Fruit fly (Drosophila melanogaster) whole organism, prepupa: ENCODE measurements around the gene Polr2F.

Source experiments
- CG10631 ChIP-seq: fragments of 200-800 bp; sonication (Bioruptor generic); optimal IDR thresholded peaks from 2 replicates; lab custom pipeline; 2016; ENCODE audit warnings: missing biosample characterization, missing genetic modification characterization
- CG11902 ChIP-seq: fragments of 200-800 bp; sonication (Bioruptor generic); optimal IDR thresholded peaks from 3 replicates; lab custom pipeline; 2016; ENCODE audit warnings: missing biosample characterization, missing genetic modification characterization
- CG15336 ChIP-seq: fragments of 200-800 bp; sonication (Bioruptor generic); IDR thresholded peaks from 2 replicates; pipeline ENCODE4 v1.3.6; 2022; ENCODE audit warnings: missing biosample characterization, missing genetic modification characterization
- CG1621 ChIP-seq: fragments of 200-800 bp; sonication (Bioruptor generic); optimal IDR thresholded peaks from 3 replicates; lab custom pipeline; 2018; ENCODE audit warnings: missing biosample characterization, mild to moderate bottlenecking, missing genetic modification characterization
- CG16779 ChIP-seq: fragments of 200-800 bp; sonication (Bioruptor generic); optimal IDR thresholded peaks from 3 replicates; lab custom pipeline; 2017; ENCODE audit warnings: missing biosample characterization, mild to moderate bottlenecking, missing genetic modification characterization
- CG31627 ChIP-seq: fragments of 200-800 bp; sonication (Bioruptor generic); optimal IDR thresholded peaks from 3 replicates; lab custom pipeline; 2016; ENCODE audit warnings: missing biosample characterization, missing genetic modification characterization
- CG32006 ChIP-seq: fragments of 200-800 bp; sonication (Bioruptor generic); optimal IDR thresholded peaks from 3 replicates; lab custom pipeline; 2017; ENCODE audit warnings: missing biosample characterization, mild to moderate bottlenecking, missing genetic modification characterization
- CG34406 ChIP-seq: fragments of 200-800 bp; sonication (Bioruptor generic); optimal IDR thresholded peaks from 3 replicates; lab custom pipeline; 2016; ENCODE audit warnings: missing biosample characterization, missing genetic modification characterization
- CG6276 ChIP-seq: fragments of 200-800 bp; sonication (Bioruptor generic); optimal IDR thresholded peaks from 2 replicates; lab custom pipeline; 2017; ENCODE audit warnings: missing biosample characterization, mild to moderate bottlenecking, missing genetic modification characterization
- CG6792 ChIP-seq: fragments of 200-800 bp; sonication (Bioruptor generic); optimal IDR thresholded peaks from 3 replicates; lab custom pipeline; 2016; ENCODE audit warnings: missing biosample characterization, missing genetic modification characterization
- CG6808 ChIP-seq: fragments of 200-800 bp; sonication (Bioruptor generic); optimal IDR thresholded peaks from 3 replicates; lab custom pipeline; 2017; ENCODE audit warnings: missing biosample characterization, missing genetic modification characterization, mild to moderate bottlenecking, moderate library complexity, missing genetic modification reagents
- CG7368 ChIP-seq: fragments of 200-800 bp; sonication (Bioruptor generic); optimal IDR thresholded peaks from 3 replicates; lab custom pipeline; 2016; ENCODE audit warnings: missing biosample characterization, missing genetic modification characterization
- CG8119 ChIP-seq: fragments of 200-800 bp; sonication (Bioruptor generic); IDR thresholded peaks from 3 replicates; pipeline ENCODE4 v1.3.6; 2022; ENCODE audit warnings: missing biosample characterization, missing genetic modification characterization
- CG8319 ChIP-seq: fragments of 200-800 bp; sonication (Bioruptor generic); optimal IDR thresholded peaks from 3 replicates; lab custom pipeline; 2016; ENCODE audit warnings: missing biosample characterization, missing genetic modification characterization
- CG8632 ChIP-seq: fragments of 200-800 bp; sonication (Bioruptor generic); optimal IDR thresholded peaks from 3 replicates; lab custom pipeline; 2016; ENCODE audit warnings: missing biosample characterization, missing genetic modification characterization
- CG9139 ChIP-seq: fragments of 200-800 bp; sonication (Bioruptor generic); optimal IDR thresholded peaks from 3 replicates; lab custom pipeline; 2017; ENCODE audit warnings: missing biosample characterization, mild to moderate bottlenecking, missing genetic modification characterization
- Eip78C ChIP-seq: fragments of 200-800 bp; sonication (Bioruptor generic); peaks from one replicate; lab custom pipeline; 2016; ENCODE audit warnings: missing biosample characterization, missing genetic modification characterization
- Eip93F ChIP-seq: fragments of 200-800 bp; sonication (Bioruptor generic); optimal IDR thresholded peaks from 2 replicates; lab custom pipeline; 2016; ENCODE audit warnings: missing biosample characterization, mild to moderate bottlenecking, missing genetic modification characterization
- Ets21C ChIP-seq: fragments of 200-800 bp; sonication (Bioruptor generic); optimal IDR thresholded peaks from 3 replicates; lab custom pipeline; 2016; ENCODE audit warnings: missing biosample characterization, missing genetic modification characterization
- Ets96B ChIP-seq: fragments of 200-800 bp; optimal IDR thresholded peaks from 2 replicates; lab custom pipeline; 2019; ENCODE audit warnings: missing biosample characterization, mild to moderate bottlenecking, missing genetic modification characterization, moderate library complexity
- Hr38 ChIP-seq: sonication (Bioruptor generic); optimal IDR thresholded peaks from 2 replicates; lab custom pipeline; 2016; ENCODE audit warnings: missing biosample characterization, missing genetic modification characterization
- Hr39 ChIP-seq: fragments of 200-800 bp; sonication (Bioruptor generic); optimal IDR thresholded peaks from 2 replicates; lab custom pipeline; 2016; ENCODE audit warnings: missing biosample characterization, missing genetic modification characterization
- Hr4 ChIP-seq: fragments of 200-800 bp; sonication (Bioruptor generic); optimal IDR thresholded peaks from 3 replicates; lab custom pipeline; 2016; ENCODE audit warnings: missing biosample characterization, missing genetic modification characterization
- Lpt ChIP-seq: fragments of 200-800 bp; sonication (Bioruptor generic); optimal IDR thresholded peaks from 3 replicates; lab custom pipeline; 2016; ENCODE audit warnings: missing biosample characterization, missing genetic modification characterization
- Smox ChIP-seq: fragments of 200-800 bp; sonication (Bioruptor generic); optimal IDR thresholded peaks from 3 replicates; lab custom pipeline; 2016; ENCODE audit warnings: missing biosample characterization, missing genetic modification characterization
- Sox102F ChIP-seq: fragments of 200-800 bp; sonication (Bioruptor generic); optimal IDR thresholded peaks from 2 replicates; lab custom pipeline; 2016; ENCODE audit warnings: missing biosample characterization, mild to moderate bottlenecking, missing genetic modification characterization
- Sox14 ChIP-seq: fragments of 200-800 bp; sonication (Bioruptor generic); optimal IDR thresholded peaks from 3 replicates; lab custom pipeline; 2016; ENCODE audit warnings: missing biosample characterization, missing genetic modification characterization
- Sox15 ChIP-seq: fragments of 200-800 bp; sonication (Bioruptor generic); optimal IDR thresholded peaks from 3 replicates; lab custom pipeline; 2016; ENCODE audit warnings: missing biosample characterization, missing genetic modification characterization
- achi ChIP-seq: fragments of 200-800 bp; sonication (Bioruptor generic); optimal IDR thresholded peaks from 3 replicates; lab custom pipeline; 2016; ENCODE audit warnings: missing biosample characterization, missing genetic modification characterization
- cyc ChIP-seq: fragments of 200-800 bp; sonication (Bioruptor generic); optimal IDR thresholded peaks from 3 replicates; lab custom pipeline; 2016; ENCODE audit warnings: missing biosample characterization, missing genetic modification characterization
- dac ChIP-seq: fragments of 200-800 bp; sonication (Bioruptor generic); optimal IDR thresholded peaks from 2 replicates; lab custom pipeline; 2017; ENCODE audit warnings: missing biosample characterization, mild to moderate bottlenecking, missing genetic modification characterization
- dsx ChIP-seq: fragments of 200-800 bp; optimal IDR thresholded peaks from 3 replicates; lab custom pipeline; 2019; ENCODE audit warnings: missing biosample characterization, mild to moderate bottlenecking, missing genetic modification characterization, moderate library complexity; ENCODE audit not compliant: poor library complexity, severe bottlenecking
- eg ChIP-seq: fragments of 200-800 bp; sonication (Bioruptor generic); IDR thresholded peaks from 3 replicates; pipeline ENCODE4 v1.3.6; 2022; ENCODE audit warnings: missing biosample characterization, missing genetic modification characterization
- esn ChIP-seq: fragments of 200-800 bp; sonication (Bioruptor generic); optimal IDR thresholded peaks from 2 replicates; lab custom pipeline; 2016; ENCODE audit warnings: missing biosample characterization, mild to moderate bottlenecking, missing genetic modification characterization, moderate library complexity
- fd59A ChIP-seq: fragments of 200-800 bp; sonication (Bioruptor generic); optimal IDR thresholded peaks from 2 replicates; lab custom pipeline; 2017; ENCODE audit warnings: missing biosample characterization, mild to moderate bottlenecking, missing genetic modification characterization, missing genetic modification reagents
- fd85E ChIP-seq: fragments of 200-800 bp; sonication (Bioruptor generic); optimal IDR thresholded peaks from 3 replicates; lab custom pipeline; 2016; ENCODE audit warnings: missing biosample characterization, missing genetic modification characterization
- fkh ChIP-seq: fragments of 200-800 bp; sonication (Bioruptor generic); optimal IDR thresholded peaks from 3 replicates; lab custom pipeline; 2017; ENCODE audit warnings: missing biosample characterization, mild to moderate bottlenecking, missing genetic modification characterization, moderate library complexity
- lz ChIP-seq: fragments of 200-800 bp; sonication (Bioruptor generic); optimal IDR thresholded peaks from 3 replicates; lab custom pipeline; 2016; ENCODE audit warnings: missing biosample characterization, missing genetic modification characterization
- net ChIP-seq: fragments of 200-800 bp; sonication (Bioruptor generic); optimal IDR thresholded peaks from 3 replicates; lab custom pipeline; 2016; ENCODE audit warnings: missing biosample characterization, missing genetic modification characterization
- pdm3 ChIP-seq: fragments of 200-800 bp; sonication (Bioruptor generic); optimal IDR thresholded peaks from 3 replicates; lab custom pipeline; 2016; ENCODE audit warnings: missing biosample characterization, missing genetic modification characterization
- spab ChIP-seq: fragments of 200-800 bp; sonication (Bioruptor generic); optimal IDR thresholded peaks from 2 replicates; lab custom pipeline; 2017; ENCODE audit warnings: missing biosample characterization, mild to moderate bottlenecking, missing genetic modification characterization, missing genetic modification reagents
- ss ChIP-seq, 2 experiments: fragments of 200-800 bp; sonication (Bioruptor generic); optimal IDR thresholded peaks; 2 replicates in 1 of 2; 3 replicates in 1 of 2; lab custom pipeline; 2017 to 2018; ENCODE audit warnings: mild to moderate bottlenecking in 2 of 2, missing biosample characterization in 2 of 2, missing genetic modification characterization in 2 of 2, moderate library complexity in 1 of 2
- svp ChIP-seq: fragments of 200-800 bp; sonication (Bioruptor generic); peaks from one replicate; lab custom pipeline; 2016; ENCODE audit warnings: missing biosample characterization, missing genetic modification characterization
- vri ChIP-seq: fragments of 200-800 bp; sonication (Bioruptor generic); optimal IDR thresholded peaks from 3 replicates; lab custom pipeline; 2016; ENCODE audit warnings: missing biosample characterization, mild to moderate bottlenecking, missing genetic modification characterization

Gene Polr2F

dm6 chr3R:5371563-5371962 lies at the start of gene Polr2F (continued):
- TF ChIP-seq Lpt (peak; percentile 11), CG31627 (GFP tag; lab: Kevin White, UChicago) (peak; percentile 86), Sox14 (no peak), lz (GFP tag; lab: Kevin White, UChicago) (peak; percentile 81), svp (GFP tag; lab: Kevin White, UChicago) (no peak), CG6276 (GFP tag; lab: Kevin White, UChicago) (no peak), Sox15 (GFP tag; lab: Kevin White, UChicago) (peak; percentile 55), vri (no peak)

- no peak for TF ChIP-seq Hr38 (GFP tag; lab: Kevin White, UChicago)
- TF ChIP-seq esn (GFP tag; lab: Kevin White, UChicago) = no peak
- TF ChIP-seq net (GFP tag; lab: Kevin White, UChicago) = no peak
- no peak for TF ChIP-seq CG34406 (GFP tag; lab: Kevin White, UChicago)
- no peak for TF ChIP-seq Lpt
- no peak for TF ChIP-seq dac (GFP tag; lab: Kevin White, UChicago)
- no peak for TF ChIP-seq CG15336 (GFP tag; lab: Robert Waterston, UW)
- TF ChIP-seq CG8632 = no peak
- TF ChIP-seq CG16779 (tag; lab: Kevin White, UChicago) = no peak
- TF ChIP-seq Sox15 (GFP tag; lab: Kevin White, UChicago) = no peak
- no peak for TF ChIP-seq cyc (GFP tag; lab: Kevin White, UChicago)
- TF ChIP-seq ss (GFP tag; optimal IDR thresholded peaks at IDR 0.05; lab: Kevin White, UChicago) = no peak
- no peak for TF ChIP-seq Ets21C (GFP tag; lab: Kevin White, UChicago)
- no peak for TF ChIP-seq achi (GFP tag; lab: Kevin White, UChicago)
- no peak for TF ChIP-seq Ets96B (tag; lab: Kevin White, UChicago)
- TF ChIP-seq CG6808 = no peak
- no peak for TF ChIP-seq CG7368
- TF ChIP-seq pdm3 (GFP tag; lab: Kevin White, UChicago) = no peak
- no peak for TF ChIP-seq spab (GFP tag; lab: Kevin White, UChicago)
- no peak for TF ChIP-seq Sox14
Measured at dm6 chr3R:5322182-5322609, 49.4 kb upstream of the Polr2F start.

DNA sequence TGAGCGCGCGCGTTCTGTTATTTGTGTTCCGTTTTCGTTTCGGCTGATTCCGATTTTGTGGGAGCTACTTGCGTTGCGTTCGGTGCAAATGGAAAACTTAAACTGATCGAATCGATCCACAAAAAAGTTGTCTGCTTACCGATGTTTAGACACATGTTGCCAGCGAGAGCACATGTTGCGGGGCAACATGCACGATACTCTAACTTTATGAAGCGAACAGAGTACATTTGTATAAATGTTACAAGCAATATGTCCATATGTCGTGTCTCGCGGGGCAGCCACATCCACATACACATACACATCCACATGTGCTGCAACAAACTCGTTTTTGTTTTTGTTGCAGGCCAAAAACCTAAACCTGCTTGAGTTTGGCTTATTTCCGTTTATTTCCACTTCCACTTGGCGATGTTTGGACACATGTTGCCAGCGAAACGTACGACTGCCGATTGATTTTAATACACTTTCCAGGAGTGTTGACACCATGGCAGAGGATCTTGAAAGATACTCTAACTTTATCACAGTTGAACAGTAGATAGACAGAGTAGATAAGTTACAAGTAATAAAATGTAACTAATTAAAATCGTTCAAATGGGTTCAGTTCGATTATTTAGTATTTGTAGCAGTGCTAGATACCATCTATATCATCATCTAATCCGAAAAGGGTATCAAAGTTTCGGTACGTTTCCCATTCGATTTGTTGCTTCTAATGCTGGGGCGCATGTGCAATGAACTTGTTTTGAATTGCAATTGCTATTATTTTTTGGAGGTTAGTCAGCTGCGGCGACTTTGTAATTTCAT lies 47.7 kb upstream of the Polr2F start:
- TF ChIP-seq Eip78C (GFP tag; lab: Kevin White, UChicago) (peak; percentile 77), CG16779 (tag; lab: Kevin White, UChicago) (no peak), CG32006 (GFP tag; lab: Kevin White, UChicago) (peak; percentile 79), Eip93F (GFP tag; lab: Kevin White, UChicago) (peak; percentile 30), Sox102F (peak; percentile 35), Hr39 (GFP tag; lab: Kevin White, UChicago) (no peak), fd85E (GFP tag; lab: Kevin White, UChicago) (no peak), vri (peak; percentile 68), CG15336 (GFP tag; lab: Robert Waterston, UW) (peak; percentile 78), fd59A (GFP tag; lab: Kevin White, UChicago) (no peak), CG6808 (peak; percentile 1), svp (GFP tag; lab: Kevin White, UChicago) (no peak), CG1621 (tag; lab: Kevin White, UChicago) (no peak), CG8319 (GFP tag; lab: Kevin White, UChicago) (no peak), CG8119 (GFP tag; lab: Robert Waterston, UW) (peak; percentile 46; the same call in 2 of the 3 replicates), net (GFP tag; lab: Kevin White, UChicago) (peak; percentile 14), fkh (GFP tag; lab: Kevin White, UChicago) (peak; percentile 51), dsx (peak; percentile 65), CG9139 (GFP tag; lab: Kevin White, UChicago) (peak; percentile 33), CG8632 (no peak), CG6276 (GFP tag; lab: Kevin White, UChicago) (peak; percentile 51), Smox (GFP tag; lab: Kevin White, UChicago) (no peak), CG10631 (GFP tag; lab: Kevin White, UChicago) (peak; percentile 22), esn (GFP tag; lab: Kevin White, UChicago) (peak; percentile 22), dac (GFP tag; lab: Kevin White, UChicago) (peak; percentile 23), eg (GFP tag; lab: Robert Waterston, UW) (peak; percentile 51; the same call in 1 of the 3 replicates), ss (GFP tag; optimal IDR thresholded peaks at IDR 0.05; lab: Kevin White, UChicago) (peak; percentile 42 to 57), Hr4 (GFP tag; lab: Kevin White, UChicago) (peak; percentile 68), CG31627 (GFP tag; lab: Kevin White, UChicago) (no peak), Sox14 (no peak), pdm3 (GFP tag; lab: Kevin White, UChicago) (peak; percentile 41), CG11902 (GFP tag; lab: Kevin White, UChicago) (no peak), CG6792 (no peak)
